Fruit fly (Drosophila melanogaster) whole organism, embryonic: ENCODE data around the gene dome.

Experiments
- Bteb2 ChIP-seq: fragments of 200-800 bp; sonication (Bioruptor generic); optimal IDR thresholded peaks from 2 replicates; lab custom pipeline; 2016; ENCODE audit warnings: missing biosample characterization, missing genetic modification characterization
- CG10543 ChIP-seq: fragments of 200-800 bp; sonication (Bioruptor generic); optimal IDR thresholded peaks from 3 replicates; lab custom pipeline; 2017; ENCODE audit warnings: missing biosample characterization, mild to moderate bottlenecking, missing genetic modification characterization, moderate library complexity
- CG13424 ChIP-seq: fragments of 200-800 bp; sonication (Bioruptor generic); optimal IDR thresholded peaks from 2 replicates; lab custom pipeline; 2019; ENCODE audit warnings: missing biosample characterization, mild to moderate bottlenecking, missing genetic modification characterization, moderate library complexity
- CG14860 ChIP-seq: fragments of 200-800 bp; sonication (Bioruptor generic); IDR thresholded peaks from 3 replicates; pipeline ENCODE4 v1.3.6; 2022; ENCODE audit warnings: missing biosample characterization, missing genetic modification characterization; ENCODE audit not compliant: partially characterized antibody
- CG14965 ChIP-seq: fragments of 200-800 bp; sonication (Bioruptor generic); optimal IDR thresholded peaks from 2 replicates; lab custom pipeline; 2016; ENCODE audit warnings: missing biosample characterization, missing genetic modification characterization, borderline replicate concordance
- CG15601 ChIP-seq: fragments of 200-800 bp; sonication (Bioruptor generic); optimal IDR thresholded peaks from 3 replicates; lab custom pipeline; 2019; ENCODE audit warnings: missing biosample characterization, mild to moderate bottlenecking, missing genetic modification characterization, moderate library complexity
- CG1832 ChIP-seq: fragments of 200-800 bp; sonication (Bioruptor generic); optimal IDR thresholded peaks from 2 replicates; lab custom pipeline; 2017; ENCODE audit warnings: missing biosample characterization, mild to moderate bottlenecking, missing genetic modification characterization, inconsistent platforms
- CG31224 ChIP-seq: fragments of 200-800 bp; sonication (Bioruptor generic); IDR thresholded peaks from 2 replicates; pipeline ENCODE4 v1.3.6; 2022; ENCODE audit warnings: missing biosample characterization, missing genetic modification characterization
- CG31441 ChIP-seq: fragments of 200-800 bp; sonication (Bioruptor generic); IDR thresholded peaks from 2 replicates; pipeline ENCODE4 v1.3.6; 2022; ENCODE audit warnings: missing biosample characterization, missing genetic modification characterization
- CG3838 ChIP-seq: fragments of 200-800 bp; sonication (Bioruptor generic); optimal IDR thresholded peaks from 3 replicates; lab custom pipeline; 2016; ENCODE audit warnings: missing biosample characterization, missing genetic modification characterization
- CG3995 ChIP-seq: fragments of 200-800 bp; sonication (Bioruptor generic); optimal IDR thresholded peaks from 3 replicates; lab custom pipeline; 2016; ENCODE audit warnings: missing biosample characterization, missing genetic modification characterization
- CG4360 ChIP-seq: fragments of 200-800 bp; sonication (Bioruptor generic); IDR thresholded peaks from 2 replicates; pipeline ENCODE4 v1.3.6; 2022; ENCODE audit warnings: missing biosample characterization, missing genetic modification characterization
- CG8290 ChIP-seq, 3 experiments: fragments of 200-800 bp; sonication (Bioruptor generic); optimal IDR thresholded peaks; 2 replicates each; lab custom pipeline; 2016 to 2019; ENCODE audit warnings: missing biosample characterization in 3 of 3, missing genetic modification characterization in 3 of 3, mild to moderate bottlenecking in 2 of 3, moderate library complexity in 1 of 3
- CHES-1-like ChIP-seq: fragments of 200-800 bp; sonication (Bioruptor generic); optimal IDR thresholded peaks from 2 replicates; lab custom pipeline; 2016; ENCODE audit warnings: missing biosample characterization, missing genetic modification characterization
- Camta ChIP-seq: fragments of 200-800 bp; sonication (Bioruptor generic); optimal IDR thresholded peaks from 2 replicates; lab custom pipeline; 2016; ENCODE audit warnings: missing biosample characterization, missing genetic modification characterization
- Doc2 ChIP-seq: fragments of 200-800 bp; sonication (Bioruptor generic); IDR thresholded peaks from 2 replicates; pipeline ENCODE4 v1.3.6; 2022; ENCODE audit warnings: missing biosample characterization, missing genetic modification characterization
- Dp ChIP-seq: fragments of 200-800 bp; sonication (Bioruptor generic); optimal IDR thresholded peaks from 2 replicates; lab custom pipeline; 2018; ENCODE audit warnings: missing biosample characterization, mild to moderate bottlenecking, missing genetic modification characterization, moderate library complexity
- Dref ChIP-seq: fragments of 200-800 bp; sonication (Bioruptor generic); IDR thresholded peaks from 2 replicates; pipeline ENCODE4 v1.3.6; 2022; ENCODE audit warnings: missing biosample characterization, missing genetic modification characterization
- Ets65A ChIP-seq: fragments of 200-800 bp; sonication (Bioruptor generic); peaks from one replicate; lab custom pipeline; 2016; ENCODE audit warnings: missing biosample characterization, missing genetic modification characterization
- HLH4C ChIP-seq: fragments of 200-800 bp; sonication (Bioruptor generic); IDR thresholded peaks from 3 replicates; pipeline ENCODE4 v1.3.6; 2022; ENCODE audit warnings: missing biosample characterization, missing genetic modification characterization; ENCODE audit not compliant: partially characterized antibody
- HmgD ChIP-seq: fragments of 200-800 bp; sonication (Bioruptor generic); optimal IDR thresholded peaks from 3 replicates; lab custom pipeline; 2016; ENCODE audit warnings: missing biosample characterization, missing genetic modification characterization
- Hmr ChIP-seq: fragments of 200-800 bp; sonication (Bioruptor generic); optimal IDR thresholded peaks from 3 replicates; lab custom pipeline; 2017; ENCODE audit warnings: mild to moderate bottlenecking, missing biosample characterization, missing genetic modification reagents, missing genetic modification characterization
- NC2α ChIP-seq: fragments of 200-800 bp; sonication (Bioruptor generic); optimal IDR thresholded peaks from 2 replicates; lab custom pipeline; 2016; ENCODE audit warnings: missing biosample characterization, missing genetic modification characterization
- Nf-YA ChIP-seq: fragments of 200-800 bp; sonication (Bioruptor generic); IDR thresholded peaks from 2 replicates; pipeline ENCODE4 v1.3.6; 2022; ENCODE audit warnings: missing biosample characterization, missing genetic modification characterization
- NfI ChIP-seq: fragments of 200-800 bp; sonication (Bioruptor generic); optimal IDR thresholded peaks from 3 replicates; lab custom pipeline; 2018; ENCODE audit warnings: missing biosample characterization, mild to moderate bottlenecking, missing genetic modification characterization, moderate library complexity
- Opbp ChIP-seq: fragments of 200-800 bp; sonication (Bioruptor generic); IDR thresholded peaks from 3 replicates; pipeline ENCODE4 v1.3.6; 2022; ENCODE audit warnings: missing biosample characterization, missing genetic modification characterization; ENCODE audit not compliant: partially characterized antibody
- Pdp1 ChIP-seq, 2 experiments: fragments of 200-800 bp; sonication (Bioruptor generic); optimal IDR thresholded peaks; 3 replicates each; lab custom pipeline; 2016; ENCODE audit warnings: missing biosample characterization in 2 of 2, missing genetic modification characterization in 2 of 2, mild to moderate bottlenecking in 1 of 2, moderate library complexity in 1 of 2
- Side ChIP-seq: fragments of 200-800 bp; sonication (Bioruptor generic); optimal IDR thresholded peaks from 2 replicates; lab custom pipeline; 2016; ENCODE audit warnings: missing biosample characterization, missing genetic modification characterization
- Trl ChIP-seq, 3 experiments: fragments of >200 bp in 2 of 3; fragments of 200-800 bp in 1 of 3; sonication (Bioruptor generic) in 1 of 3; optimal IDR thresholded peaks; 2 replicates in 1 of 3; 3 replicates in 2 of 3; lab custom pipeline; 2016 to 2017; ENCODE audit warnings: missing biosample characterization in 1 of 3, missing genetic modification characterization in 1 of 3
- ato ChIP-seq: fragments of 200-800 bp; sonication (Bioruptor generic); IDR thresholded peaks from 2 replicates; pipeline ENCODE4 v1.3.6; 2022; ENCODE audit warnings: missing biosample characterization, missing genetic modification characterization; ENCODE audit not compliant: partially characterized antibody
- cg ChIP-seq: fragments of 200-800 bp; sonication (Bioruptor generic); optimal IDR thresholded peaks from 3 replicates; lab custom pipeline; 2019; ENCODE audit warnings: missing biosample characterization, mild to moderate bottlenecking, missing genetic modification characterization, moderate library complexity
- ftz-f1 ChIP-seq: fragments of 200-800 bp; sonication (Bioruptor generic); optimal IDR thresholded peaks from 2 replicates; lab custom pipeline; 2016; ENCODE audit warnings: missing biosample characterization, missing genetic modification characterization
- gsb ChIP-seq: fragments of 200-800 bp; sonication (Bioruptor generic); IDR thresholded peaks from 2 replicates; pipeline ENCODE4 v1.3.6; 2022; ENCODE audit warnings: missing biosample characterization, missing genetic modification characterization
- gt ChIP-seq: fragments of 200-800 bp; sonication (Bioruptor generic); IDR thresholded peaks from 2 replicates; pipeline ENCODE4 v1.3.6; 2022; ENCODE audit warnings: missing biosample characterization, missing genetic modification characterization
- hkb ChIP-seq, 2 experiments: fragments of 200-800 bp in 1 of 2; fragments of >200 bp in 1 of 2; sonication (Bioruptor generic) in 1 of 2; IDR thresholded peaks in 1 of 2; optimal IDR thresholded peaks in 1 of 2; 2 replicates each; pipeline versions ENCODE4 v1.3.6 to Lab custom; 2017 to 2022; ENCODE audit warnings: missing biosample characterization in 1 of 2, missing genetic modification characterization in 1 of 2
- ind ChIP-seq: fragments of 200-800 bp; sonication (Bioruptor generic); optimal IDR thresholded peaks from 3 replicates; lab custom pipeline; 2016; ENCODE audit warnings: missing biosample characterization, missing genetic modification characterization
- inv ChIP-seq: fragments of 200-800 bp; sonication (Bioruptor generic); IDR thresholded peaks from 2 replicates; pipeline ENCODE4 v1.3.6; 2022; ENCODE audit warnings: missing biosample characterization, missing genetic modification characterization; ENCODE audit not compliant: partially characterized antibody
- jumu ChIP-seq: fragments of 200-800 bp; sonication (Bioruptor generic); optimal IDR thresholded peaks from 3 replicates; lab custom pipeline; 2016; ENCODE audit warnings: missing biosample characterization, missing genetic modification characterization
- mirr ChIP-seq: fragments of 200-800 bp; sonication (Bioruptor generic); optimal IDR thresholded peaks from 3 replicates; lab custom pipeline; 2018; ENCODE audit warnings: missing biosample characterization, mild to moderate bottlenecking, missing genetic modification characterization
- odd ChIP-seq: fragments of 200-800 bp; sonication (Bioruptor generic); optimal IDR thresholded peaks from 2 replicates; lab custom pipeline; 2017; ENCODE audit warnings: missing biosample characterization, mild to moderate bottlenecking, missing genetic modification characterization
- p53 ChIP-seq: fragments of 200-800 bp; sonication (Bioruptor generic); optimal IDR thresholded peaks from 2 replicates; lab custom pipeline; 2016; ENCODE audit warnings: missing biosample characterization, missing genetic modification characterization
- pb ChIP-seq: fragments of 200-800 bp; sonication (Bioruptor generic); optimal IDR thresholded peaks from 3 replicates; lab custom pipeline; 2016; ENCODE audit warnings: missing biosample characterization, missing genetic modification characterization
- sens ChIP-seq: fragments of 200-800 bp; sonication (Bioruptor generic); peaks from one replicate; lab custom pipeline; 2016; ENCODE audit warnings: missing biosample characterization, missing genetic modification characterization
- sim ChIP-seq: fragments of 200-800 bp; sonication (Bioruptor generic); IDR thresholded peaks from 2 replicates; pipeline ENCODE4 v1.3.6; 2022; ENCODE audit warnings: missing biosample characterization, missing genetic modification characterization
- sisA ChIP-seq: fragments of 200-800 bp; sonication (Bioruptor generic); IDR thresholded peaks from 2 replicates; pipeline ENCODE4 v1.3.6; 2022; ENCODE audit warnings: missing biosample characterization, missing genetic modification characterization
- stwl ChIP-seq: fragments of 200-800 bp; sonication (Bioruptor generic); optimal IDR thresholded peaks from 3 replicates; lab custom pipeline; 2018; ENCODE audit warnings: missing biosample characterization, mild to moderate bottlenecking, missing genetic modification characterization, moderate library complexity
- tll ChIP-seq, 2 experiments: fragments of 200-800 bp in 1 of 2; fragments of >200 bp in 1 of 2; sonication (Bioruptor generic) in 1 of 2; optimal IDR thresholded peaks; 2 replicates each; lab custom pipeline; 2017 to 2019; ENCODE audit warnings: missing biosample characterization in 2 of 2, missing genetic modification characterization in 2 of 2, mild to moderate bottlenecking in 1 of 2, moderate library complexity in 1 of 2

dome gene

DNA sequence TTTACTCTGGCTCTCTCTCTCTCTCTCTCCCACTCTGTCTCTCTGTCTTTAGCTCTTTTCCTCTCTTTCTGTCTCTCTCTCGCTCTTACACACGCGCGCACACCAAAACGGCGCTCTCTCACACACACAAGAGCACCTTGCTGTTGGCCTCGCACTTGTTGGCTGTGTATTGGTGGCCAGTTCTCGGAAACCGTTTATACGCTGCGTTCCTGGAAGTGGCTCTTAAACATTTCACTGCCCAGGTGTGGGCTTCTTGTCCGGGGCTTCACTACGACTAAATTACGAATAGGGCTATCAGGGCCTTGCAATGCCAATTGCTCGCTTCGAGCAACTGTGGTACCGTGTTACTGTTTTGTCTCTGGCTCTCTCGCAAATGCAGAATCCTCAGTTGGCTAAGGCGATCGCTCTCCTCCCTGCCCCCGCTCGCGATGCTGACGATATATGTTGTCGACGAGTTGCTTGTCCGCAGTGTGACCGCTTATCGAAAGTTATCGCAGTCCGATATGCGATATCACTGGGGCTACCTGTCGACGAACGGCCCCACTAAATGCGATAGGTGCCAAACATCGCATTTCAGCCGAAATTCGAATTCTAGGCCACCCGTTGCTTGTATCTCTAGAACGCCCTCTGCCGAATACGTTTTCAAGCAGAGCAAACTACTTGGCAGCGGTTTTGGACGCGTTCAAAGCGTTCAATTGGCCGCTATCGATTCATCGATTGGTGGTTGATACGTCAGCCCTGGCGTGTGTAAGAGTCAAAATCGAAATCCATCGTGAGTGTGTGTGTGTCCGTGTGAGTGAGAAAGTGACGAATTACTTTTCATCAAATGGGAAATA is at the start of gene dome, which contains the start of gene Ubqn:
Gene dome (minus strand): TSS at position 479 of the 836 bp plus-strand sequence.
Gene Ubqn (plus strand): TSS at position 769 of the 836 bp plus-strand sequence.
- peak; percentile 86 for TF ChIP-seq ftz-f1 (GFP tag; lab: Kevin White, UChicago)
- TF ChIP-seq CG13424 = peak; percentile 3
- TF ChIP-seq Opbp = peak; percentile 79; the same call in 2 of the 3 replicates
- peak; percentile 63 for TF ChIP-seq hkb (optimal IDR thresholded peaks at IDR 0.05; lab: Kevin White, UChicago)
- TF ChIP-seq hkb (GFP tag; IDR thresholded peaks at IDR 0.05; lab: Robert Waterston, UW) = 0 out of 2 replicates have a peak, but pooled peaks have one; percentile 22
- TF ChIP-seq odd (GFP tag; lab: Kevin White, UChicago) = peak; percentile 11
- no peak for TF ChIP-seq CG31224 (GFP tag; lab: Robert Waterston, UW)
- peak; percentile 4 for TF ChIP-seq Camta (GFP tag; lab: Kevin White, UChicago)
- TF ChIP-seq CG14965 (GFP tag; lab: Kevin White, UChicago) = no peak
- no peak for TF ChIP-seq Doc2
- TF ChIP-seq Bteb2 = no peak
- peak; percentile 96 for TF ChIP-seq HLH4C (GFP tag; lab: Robert Waterston, UW)
- peak; percentile 4 for TF ChIP-seq mirr
- TF ChIP-seq CG14860 = peak; percentile 95
- TF ChIP-seq p53 (GFP tag; lab: Kevin White, UChicago) = peak; percentile 41
- no peak for TF ChIP-seq Ets65A
- no peak for TF ChIP-seq NfI (GFP tag; lab: Kevin White, UChicago)
- TF ChIP-seq NC2α (GFP tag; lab: Kevin White, UChicago) = no peak
- TF ChIP-seq jumu = peak; percentile 55
- peak; percentile 82 for TF ChIP-seq ato (GFP tag; lab: Robert Waterston, UW)
- TF ChIP-seq sens (GFP tag; lab: Kevin White, UChicago) = peak; percentile 72
- peak; percentile 93 for TF ChIP-seq inv
- TF ChIP-seq stwl = peak; percentile 72
- TF ChIP-seq Dref (GFP tag; lab: Robert Waterston, UW) = peak; percentile 86
- TF ChIP-seq CG15601 (tag; lab: Kevin White, UChicago) = peak; percentile 36
- peak; percentile 53 for TF ChIP-seq CG8290 (GFP tag; optimal IDR thresholded peaks at IDR 0.05; lab: Kevin White, UChicago)
- TF ChIP-seq CG8290 (tag; optimal IDR thresholded peaks at IDR 0.05; lab: Kevin White, UChicago) = peak in 1 of 2 experiments; percentile 64
- peak; percentile 95 for TF ChIP-seq cg (GFP tag; lab: Kevin White, UChicago)
- TF ChIP-seq CG1832 (GFP tag; lab: Kevin White, UChicago) = peak; percentile 92
- peak; percentile 93 to 94 for TF ChIP-seq tll (GFP tag; optimal IDR thresholded peaks at IDR 0.05; lab: Kevin White, UChicago)
- no peak for TF ChIP-seq sim
- TF ChIP-seq pb = no peak
- TF ChIP-seq ind (GFP tag; lab: Kevin White, UChicago) = no peak
- peak; percentile 42 for TF ChIP-seq CG3995 (GFP tag; lab: Kevin White, UChicago)
- TF ChIP-seq CG10543 (GFP tag; lab: Kevin White, UChicago) = peak; percentile 77
- no peak for TF ChIP-seq CG3838
- no peak for TF ChIP-seq gsb (GFP tag; lab: Robert Waterston, UW)
- TF ChIP-seq Pdp1 (GFP tag; optimal IDR thresholded peaks at IDR 0.05; lab: Kevin White, UChicago) = peak in 1 of 2 experiments; percentile 36
- peak; percentile 7 for TF ChIP-seq Side
- TF ChIP-seq CHES-1-like = peak; percentile 56
- no peak for TF ChIP-seq gt (GFP tag; lab: Robert Waterston, UW)
- TF ChIP-seq Trl (optimal IDR thresholded peaks at IDR 0.05; lab: Kevin White, UChicago) = peak; percentile 98
- TF ChIP-seq Trl (GFP tag; optimal IDR thresholded peaks at IDR 0.05; lab: Kevin White, UChicago) = peak; percentile 22
- TF ChIP-seq CG31441 (GFP tag; lab: Robert Waterston, UW) = no peak
- TF ChIP-seq HmgD (GFP tag; lab: Kevin White, UChicago) = peak; percentile 1
- TF ChIP-seq Nf-YA (GFP tag; lab: Robert Waterston, UW) = no peak
- peak; percentile 49 for TF ChIP-seq Dp (GFP tag; lab: Kevin White, UChicago)
- TF ChIP-seq sisA (GFP tag; lab: Robert Waterston, UW) = no peak
- TF ChIP-seq Hmr (GFP tag; lab: Kevin White, UChicago) = peak; percentile 22
- TF ChIP-seq CG4360 (GFP tag; lab: Robert Waterston, UW) = no peak
